Worm (Caenorhabditis elegans) whole organism, mixed stage, embryonic: ENCODE results near the gene nhr-66.

Experiments
- blmp-1 ChIP-seq: fragments of 150-350 bp; optimal IDR thresholded peaks from 2 replicates; lab custom pipeline; 2014; ENCODE audit warnings: missing biosample characterization, missing genetic modification characterization
- lsy-2 ChIP-seq: fragments of 150-350 bp; optimal IDR thresholded peaks from 2 replicates; lab custom pipeline; 2014; ENCODE audit warnings: missing biosample characterization, missing genetic modification characterization
- mep-1 ChIP-seq: fragments of 150-350 bp; optimal IDR thresholded peaks from 2 replicates; lab custom pipeline; 2017; ENCODE audit warnings: missing biosample characterization, missing genetic modification reagents, missing genetic modification characterization, inconsistent platforms
- nhr-237 ChIP-seq: fragments of 150-350 bp; optimal IDR thresholded peaks from 2 replicates; lab custom pipeline; 2014; ENCODE audit warnings: missing biosample characterization, missing genetic modification characterization
- unc-62 ChIP-seq: fragments of 150-350 bp; optimal IDR thresholded peaks from 2 replicates; lab custom pipeline; 2014; ENCODE audit warnings: missing biosample characterization, missing genetic modification reagents, missing genetic modification characterization

- no peak for TF ChIP-seq nhr-237 (tag; lab: Kevin White, UChicago)
- TF ChIP-seq lsy-2 (tag; lab: Kevin White, UChicago) = no peak
- TF ChIP-seq unc-62 (GFP tag; lab: Kevin White, UChicago) = no peak
- TF ChIP-seq mep-1 (tag; lab: Kevin White, UChicago) = no peak
- TF ChIP-seq blmp-1 (tag; lab: Kevin White, UChicago) = no peak
Measured at ce11 chrIV:8254193-8254592, 17.8 kb upstream of the nhr-66 start.
